Worm (Caenorhabditis elegans) whole organism, early embryonic: ENCODE results near the gene ebax-1.
"Not testable (repeated sequence)": the region's sequence is repeated elsewhere in the genome, so short reads cannot be mapped to it uniquely, and the experiment has no call there.

Experiments
- ama-1 ChIP-seq: fragments of 150-350 bp; optimal IDR thresholded peaks from 2 replicates; lab custom pipeline; 2014
- flt-1 ChIP-seq: fragments of 200-800 bp; sonication (Bioruptor generic); IDR thresholded peaks from 2 replicates; pipeline ENCODE4 v1.3.6; 2022; ENCODE audit warnings: missing genetic modification characterization, missing compliant biosample characterization
- tra-4 ChIP-seq: sonication (generic microtip); optimal IDR thresholded peaks from 2 replicates; lab custom pipeline; 2017; ENCODE audit warnings: missing genetic modification characterization, missing compliant biosample characterization

- TF ChIP-seq tra-4 (tag; lab: Kevin White, UChicago); ama-1; flt-1 (GFP tag; lab: Robert Waterston, UW): not testable (repeated sequence)
Measured at ce11 chrIV:10322650-10323049, 35.9 kb downstream of the ebax-1 start, which contains the start of gene R09E10.1.
